Worm (Caenorhabditis elegans): Measurements from ENCODE around the gene daf-4.

ce11 chrIII:5614648-5615047, 10.3 kb upstream of the daf-4 start, which contains the start of gene basl-1:
- TF ChIP-seq nhr-28 (tag; optimal IDR thresholded peaks at IDR 0.05), result no peak
- no peak for TF ChIP-seq ama-1 (optimal IDR thresholded peaks at IDR 0.05)
- no peak for TF ChIP-seq spr-3 (GFP tag; optimal IDR thresholded peaks at IDR 0.05)
- TF ChIP-seq unc-62 (GFP tag; optimal IDR thresholded peaks at IDR 0.05 in 1 of 2), result no peak
- no peak for TF ChIP-seq unc-62 (tag; optimal IDR thresholded peaks at IDR 0.05)
- no peak for TF ChIP-seq pqm-1 (tag; optimal IDR thresholded peaks at IDR 0.05)
- TF ChIP-seq Y5F2A.4 (GFP tag; optimal IDR thresholded peaks at IDR 0.05), result no peak
